Worm (Caenorhabditis elegans) whole organism, early embryonic: ENCODE results near the gene dkf-2.

Source experiments
- B0310.2 ChIP-seq: sonication (generic microtip); optimal IDR thresholded peaks from 2 replicates; lab custom pipeline; 2016; ENCODE audit warnings: mild to moderate bottlenecking, missing genetic modification characterization, missing compliant biosample characterization
- F13C5.2 ChIP-seq: sonication (generic microtip); optimal IDR thresholded peaks from 2 replicates; lab custom pipeline; 2017; ENCODE audit warnings: mild to moderate bottlenecking, missing genetic modification characterization, inconsistent platforms, missing compliant biosample characterization
- aly-1 ChIP-seq: sonication (generic microtip); optimal IDR thresholded peaks from 2 replicates; lab custom pipeline; 2016; ENCODE audit warnings: missing genetic modification characterization, missing compliant biosample characterization
- ama-1 ChIP-seq: fragments of 150-350 bp; optimal IDR thresholded peaks from 2 replicates; lab custom pipeline; 2014
- ceh-13 ChIP-seq: fragments of 200-800 bp; sonication (Bioruptor generic); optimal IDR thresholded peaks from 2 replicates; lab custom pipeline; 2018; ENCODE audit warnings: mild to moderate bottlenecking, missing genetic modification characterization, missing compliant biosample characterization
- ceh-36 ChIP-seq: sonication (generic microtip); optimal IDR thresholded peaks from 2 replicates; lab custom pipeline; 2016; ENCODE audit warnings: missing genetic modification characterization, inconsistent platforms, missing compliant biosample characterization
- ets-7 ChIP-seq: sonication (generic microtip); optimal IDR thresholded peaks from 2 replicates; lab custom pipeline; 2016; ENCODE audit warnings: missing genotype, missing genetic modification characterization, missing compliant biosample characterization
- flt-1 ChIP-seq: fragments of 200-800 bp; sonication (Bioruptor generic); IDR thresholded peaks from 2 replicates; pipeline ENCODE4 v1.3.6; 2022; ENCODE audit warnings: missing genetic modification characterization, missing compliant biosample characterization
- hmbx-1 ChIP-seq: sonication (generic microtip); optimal IDR thresholded peaks from 2 replicates; lab custom pipeline; 2016; ENCODE audit warnings: mild to moderate bottlenecking, missing genetic modification characterization, missing compliant biosample characterization
- hmg-4 ChIP-seq: fragments of 200-800 bp; sonication (Bioruptor generic); optimal IDR thresholded peaks from 2 replicates; lab custom pipeline; 2018; ENCODE audit warnings: mild to moderate bottlenecking, missing genetic modification characterization, missing compliant biosample characterization
- hnd-1 ChIP-seq: sonication (generic microtip); optimal IDR thresholded peaks from 2 replicates; lab custom pipeline; 2016; ENCODE audit warnings: missing genetic modification characterization, missing compliant biosample characterization
- pes-1 ChIP-seq: fragments of 200-800 bp; sonication (Bioruptor generic); IDR thresholded peaks from 2 replicates; pipeline ENCODE4 v1.3.6; 2022; ENCODE audit warnings: missing genetic modification reagents, missing genetic modification characterization, missing compliant biosample characterization
- scrt-1 ChIP-seq: fragments of 200-800 bp; sonication (Bioruptor generic); IDR thresholded peaks from 2 replicates; pipeline ENCODE4 v1.3.6; 2022; ENCODE audit warnings: missing genetic modification characterization, missing compliant biosample characterization
- sea-1 ChIP-seq: fragments of 200-800 bp; sonication (Bioruptor generic); conservative IDR thresholded peaks from 2 replicates; pipeline ENCODE4 v1.3.6; 2022; ENCODE audit warnings: missing genetic modification characterization, missing compliant biosample characterization
- tbx-11 ChIP-seq: fragments of 200-800 bp; sonication (Bioruptor generic); IDR thresholded peaks from 2 replicates; pipeline ENCODE4 v1.3.6; 2022; ENCODE audit warnings: missing genetic modification characterization, missing compliant biosample characterization
- tbx-37 ChIP-seq: fragments of 200-800 bp; sonication (Bioruptor generic); conservative IDR thresholded peaks from 2 replicates; pipeline ENCODE4 v1.3.6; 2022; ENCODE audit warnings: missing genetic modification reagents, missing genetic modification characterization, missing compliant biosample characterization
- tra-4 ChIP-seq: sonication (generic microtip); optimal IDR thresholded peaks from 2 replicates; lab custom pipeline; 2017; ENCODE audit warnings: missing genetic modification characterization, missing compliant biosample characterization

The dkf-2 gene

DNA sequence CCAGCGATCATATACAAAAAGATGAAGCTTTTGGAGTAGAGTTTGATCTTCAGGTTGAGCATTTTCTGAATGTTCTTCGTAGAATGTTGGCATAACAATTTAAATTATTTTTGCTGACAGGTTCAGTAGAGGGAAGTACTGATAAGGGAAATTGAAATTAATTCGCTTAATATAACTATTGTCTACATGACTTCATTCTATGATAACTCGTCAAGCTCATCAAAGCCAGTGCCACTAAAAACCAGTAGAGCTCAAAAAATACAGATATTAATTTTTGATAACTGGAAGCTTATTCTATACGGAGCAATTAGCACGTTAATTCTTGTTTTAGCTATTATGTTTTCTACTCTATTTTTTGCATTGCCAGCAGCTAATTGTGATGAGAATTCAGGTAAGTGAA lies 8.3 kb upstream of the dkf-2 start, which contains the start of the genes clec-29 and clec-39:
Gene clec-29, minus strand, starts transcription at position 101 of the 400 bp plus-strand sequence.
Gene clec-39, plus strand, starts transcription at position 169 of the 400 bp plus-strand sequence.
- no peak for TF ChIP-seq ets-7 (tag; lab: Kevin White, UChicago)
- TF ChIP-seq ceh-13 (GFP tag; lab: Kevin White, UChicago): no peak
- no peak for TF ChIP-seq aly-1 (tag; lab: Kevin White, UChicago)
- no peak for TF ChIP-seq scrt-1 (GFP tag; lab: Robert Waterston, UW)

DNA sequence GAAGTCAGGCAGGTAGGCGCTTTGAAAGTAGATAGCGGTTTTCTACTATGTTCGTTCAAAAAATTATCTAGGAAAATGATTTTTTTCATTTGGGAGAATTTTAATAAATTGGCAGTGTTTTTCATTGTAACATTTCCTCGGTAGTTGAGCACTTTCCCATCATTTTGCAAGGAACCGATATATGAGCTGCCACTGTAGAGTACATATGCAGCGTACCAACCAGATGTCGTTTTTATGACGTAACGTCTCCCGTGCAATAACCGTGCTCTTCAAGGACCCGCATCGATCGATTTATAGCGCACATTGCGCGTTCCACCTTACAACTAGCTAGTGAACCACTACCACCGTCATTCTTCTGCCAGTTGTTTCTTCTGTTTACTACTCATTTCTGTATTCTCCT lies 5.3 kb upstream of the dkf-2 start, which contains the start of gene T25E12.6:
Gene T25E12.6, plus strand, starts transcription at position 301 of the 400 bp plus-strand sequence.
- TF ChIP-seq tra-4 (tag; lab: Kevin White, UChicago) (no peak), tbx-11 (no peak), ets-7 (tag; lab: Kevin White, UChicago) (no peak), ceh-36 (tag; lab: Kevin White, UChicago) (no peak), B0310.2 (no peak), hmg-4 (GFP tag; lab: Kevin White, UChicago) (no peak), hmbx-1 (tag; lab: Kevin White, UChicago) (no peak), sea-1 (no peak), F13C5.2 (no peak), ceh-13 (GFP tag; lab: Kevin White, UChicago) (no peak), pes-1 (GFP tag; lab: Robert Waterston, UW) (no peak), tbx-37 (no peak), aly-1 (tag; lab: Kevin White, UChicago) (no peak), scrt-1 (GFP tag; lab: Robert Waterston, UW) (no peak), hnd-1 (tag; lab: Kevin White, UChicago) (no peak), flt-1 (no peak), ama-1 (lab: Kevin White, UChicago) (no peak)

DNA sequence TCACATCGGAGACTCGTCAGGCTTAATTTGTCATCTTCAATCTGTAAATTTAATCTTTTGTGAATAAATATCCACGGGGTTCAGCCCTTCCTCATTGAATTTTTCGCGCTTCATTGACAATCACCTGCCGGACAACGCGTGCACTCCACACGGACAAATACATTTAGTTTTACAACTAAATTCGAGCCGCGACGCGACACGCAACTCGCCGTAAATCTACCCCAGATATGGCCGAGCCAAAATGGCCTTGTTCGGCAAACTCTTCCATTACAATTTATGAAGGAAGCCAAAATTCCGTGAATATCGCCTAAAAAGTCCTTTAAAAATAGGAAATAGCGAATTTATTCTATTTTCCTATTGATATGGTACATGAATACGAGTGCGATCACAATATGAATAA lies 2.6 kb upstream of the dkf-2 start:
- TF ChIP-seq hmg-4 (GFP tag; lab: Kevin White, UChicago) (no peak), aly-1 (tag; lab: Kevin White, UChicago) (no peak), ama-1 (lab: Kevin White, UChicago) (no peak), scrt-1 (GFP tag; lab: Robert Waterston, UW) (no peak), ceh-13 (GFP tag; lab: Kevin White, UChicago) (no peak), pes-1 (GFP tag; lab: Robert Waterston, UW) (no peak)

DNA sequence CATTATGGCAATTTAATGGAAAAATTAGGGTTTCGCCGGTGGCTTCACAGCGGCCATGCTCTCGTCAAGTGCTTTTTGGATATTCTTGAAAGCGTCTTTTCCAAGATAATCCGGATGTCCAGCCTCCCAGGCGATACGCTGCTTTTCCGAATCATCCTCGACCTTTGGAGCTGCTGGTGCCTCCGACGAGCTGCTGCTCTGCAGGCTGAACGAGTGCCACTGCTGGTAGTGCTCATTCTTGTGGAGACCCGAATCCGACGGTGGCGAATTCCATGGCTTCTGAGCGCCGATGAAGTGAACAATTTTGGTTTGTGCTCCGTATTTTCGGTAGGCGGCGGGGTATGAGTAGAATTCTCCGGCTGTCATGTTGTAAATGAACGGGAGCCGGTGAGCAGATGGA lies 2.2 kb upstream of the dkf-2 start:
- no peak for TF ChIP-seq tbx-37
- no peak for TF ChIP-seq pes-1 (GFP tag; lab: Robert Waterston, UW)
- no peak for TF ChIP-seq ets-7 (tag; lab: Kevin White, UChicago)
- no peak for TF ChIP-seq hnd-1 (tag; lab: Kevin White, UChicago)
- no peak for TF ChIP-seq hmbx-1 (tag; lab: Kevin White, UChicago)

DNA sequence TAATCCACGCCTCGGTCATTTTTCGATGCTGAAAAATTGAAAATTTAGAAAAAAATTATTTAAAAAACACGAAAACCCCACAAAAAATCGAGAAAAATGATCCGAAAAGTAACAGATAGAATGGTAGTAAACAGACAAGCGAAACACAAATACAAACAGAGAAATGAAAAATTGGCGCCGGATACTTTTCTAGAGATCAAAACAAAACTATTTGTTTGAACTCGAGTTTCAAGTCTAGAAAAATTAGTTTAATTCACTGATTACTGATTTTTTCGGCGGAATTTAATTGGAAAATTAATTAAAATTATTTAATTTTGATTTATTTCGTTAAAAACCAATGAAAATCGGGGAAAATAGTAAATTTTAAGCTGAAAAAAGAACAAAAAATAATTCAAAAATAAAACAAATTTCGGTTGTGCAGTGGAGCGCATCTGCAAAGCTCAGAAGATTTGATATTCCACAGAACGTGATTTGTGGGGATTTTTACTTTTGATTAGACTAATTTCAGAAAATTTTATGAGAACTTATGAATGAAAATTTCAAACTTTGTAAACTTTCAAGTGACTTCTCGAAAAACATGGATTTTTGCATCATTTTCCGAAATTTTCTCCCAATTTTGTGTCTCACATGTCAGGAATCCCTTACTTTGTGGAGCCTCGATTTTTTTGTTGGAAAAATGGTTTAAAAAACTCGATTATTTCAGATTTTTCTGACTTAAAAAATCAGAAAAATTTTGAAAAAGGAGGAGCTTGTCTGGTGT lies 1.0 kb upstream of the dkf-2 start, which contains the start of gene gyg-2:
Gene gyg-2, minus strand, starts transcription at position 28 of the 760 bp plus-strand sequence.
- TF ChIP-seq ceh-36 (tag; lab: Kevin White, UChicago) (no peak), flt-1 (no peak), hmbx-1 (tag; lab: Kevin White, UChicago) (no peak), tbx-37 (no peak), sea-1 (no peak), ama-1 (lab: Kevin White, UChicago) (no peak), ets-7 (tag; lab: Kevin White, UChicago) (no peak), F13C5.2 (no peak), aly-1 (tag; lab: Kevin White, UChicago) (no peak)

DNA sequence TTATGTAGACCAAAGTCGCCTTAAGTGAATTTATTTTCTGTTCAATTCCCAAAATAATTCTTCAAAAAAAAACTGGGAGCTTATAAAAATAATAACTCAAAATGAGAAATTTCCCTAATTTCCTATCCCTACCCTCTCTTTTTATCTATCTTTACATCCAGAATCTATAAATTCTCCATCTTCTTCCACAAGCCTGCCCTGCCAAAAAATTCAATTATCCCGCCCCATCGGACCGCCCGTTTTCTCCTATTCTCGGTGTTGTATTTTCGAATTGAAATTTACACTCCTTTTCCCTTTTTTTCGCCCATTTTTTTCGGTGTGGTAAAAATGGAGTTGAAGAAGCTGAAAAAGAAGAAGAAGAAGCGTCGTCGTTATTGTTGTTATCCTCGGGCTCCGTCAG lies 2.1 kb downstream of the dkf-2 start:
- no peak for TF ChIP-seq hmbx-1 (tag; lab: Kevin White, UChicago)
- TF ChIP-seq flt-1: no peak
- TF ChIP-seq tbx-11: no peak
- no peak for TF ChIP-seq pes-1 (GFP tag; lab: Robert Waterston, UW)
- no peak for TF ChIP-seq tra-4 (tag; lab: Kevin White, UChicago)
- no peak for TF ChIP-seq F13C5.2
- TF ChIP-seq hmg-4 (GFP tag; lab: Kevin White, UChicago): no peak
- TF ChIP-seq ets-7 (tag; lab: Kevin White, UChicago): no peak

DNA sequence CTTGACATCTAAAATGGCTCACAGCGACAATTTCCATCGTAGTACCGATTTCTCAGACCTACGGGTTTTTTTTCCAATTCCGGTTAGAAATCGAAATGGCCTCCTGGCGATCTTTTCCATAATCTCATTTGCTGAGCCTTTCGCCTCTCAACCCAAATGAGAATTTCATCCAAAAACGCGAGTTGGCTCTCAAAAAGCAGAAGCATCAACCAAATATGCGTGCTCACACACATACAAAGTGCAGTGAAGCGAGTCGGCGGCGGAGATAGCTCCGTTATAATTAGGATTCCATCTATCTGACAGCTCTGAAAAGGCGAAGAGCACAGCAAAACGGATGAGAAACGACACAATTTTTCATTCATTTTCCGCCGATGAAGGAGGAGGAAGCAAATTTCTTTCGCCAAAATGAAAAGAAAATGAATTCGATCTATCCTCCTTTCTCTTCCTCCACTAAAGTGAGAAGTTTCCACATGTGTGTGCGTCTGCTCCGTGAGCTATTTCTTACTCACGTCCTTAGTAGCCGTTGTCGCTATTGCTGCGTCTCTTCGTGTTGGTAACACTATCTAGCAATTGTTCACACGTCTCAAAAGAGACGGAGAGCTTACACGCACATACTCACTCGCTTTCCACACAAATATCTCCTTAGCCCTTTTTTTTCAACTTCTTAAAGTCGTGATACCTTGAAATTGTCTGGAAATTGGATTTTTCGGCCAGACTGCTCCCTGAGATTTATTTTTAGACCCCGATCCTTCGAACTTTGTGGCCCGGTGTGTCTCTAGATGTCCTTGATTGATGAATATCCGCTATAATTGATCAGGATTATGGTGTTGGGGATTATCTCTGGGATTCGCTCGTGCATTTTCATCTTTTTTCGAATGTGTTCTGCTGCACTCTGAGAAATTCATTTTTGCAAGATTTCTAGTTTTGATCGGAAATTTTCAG lies 4.9 kb downstream of the dkf-2 start:
- no peak for TF ChIP-seq tra-4 (tag; lab: Kevin White, UChicago)
- no peak for TF ChIP-seq ceh-36 (tag; lab: Kevin White, UChicago)
- no peak for TF ChIP-seq B0310.2
- TF ChIP-seq F13C5.2: no peak
- no peak for TF ChIP-seq scrt-1 (GFP tag; lab: Robert Waterston, UW)
- no peak for TF ChIP-seq sea-1
- no peak for TF ChIP-seq tbx-37
- TF ChIP-seq flt-1: no peak
- no peak for TF ChIP-seq ama-1 (lab: Kevin White, UChicago)
- no peak for TF ChIP-seq pes-1 (GFP tag; lab: Robert Waterston, UW)
- TF ChIP-seq hnd-1 (tag; lab: Kevin White, UChicago): no peak
- TF ChIP-seq hmbx-1 (tag; lab: Kevin White, UChicago): no peak
- TF ChIP-seq hmg-4 (GFP tag; lab: Kevin White, UChicago): no peak
